Worm (Caenorhabditis elegans): Measurements from ENCODE around the gene mdt-30.
A peak's percentile ranks its signal among the peaks of the same experiment; 100 is the strongest.

The mdt-30 gene

DNA sequence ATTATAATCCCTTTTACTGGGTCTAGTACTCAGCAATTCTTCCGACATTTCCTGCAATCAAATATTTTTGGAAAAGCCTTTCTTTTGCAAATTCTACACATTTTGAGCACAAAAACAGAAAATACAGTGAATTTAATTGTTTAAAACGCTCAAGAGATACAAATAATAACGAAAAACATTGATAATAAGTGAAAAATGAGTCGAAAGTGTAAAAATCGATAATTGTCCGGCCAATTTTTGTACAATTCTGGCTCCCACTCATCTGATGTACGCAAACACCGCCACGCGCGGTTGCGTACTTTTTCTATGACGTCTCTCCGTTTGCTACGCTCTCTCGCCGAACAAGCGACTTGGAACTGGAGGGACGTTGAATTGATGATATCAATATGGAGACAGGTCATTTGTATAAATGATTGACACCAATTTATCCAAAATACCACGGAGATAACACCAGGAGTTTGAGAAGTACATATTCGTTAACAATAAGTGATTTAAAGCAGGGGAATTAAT lies 7.0 kb downstream of the mdt-30 start, which contains the start of gene lin-36 (continued):
- TF ChIP-seq madf-8 (GFP tag; conservative IDR thresholded peaks at IDR 0.05): no peak; the same call in 1 of the 2 replicates
- no peak for TF ChIP-seq egl-18 (GFP tag; IDR thresholded peaks at IDR 0.05)
- peak; percentile 23 for TF ChIP-seq snpc-4 (GFP tag; optimal IDR thresholded peaks at IDR 0.05)
- TF ChIP-seq snpc-4 (tag; optimal IDR thresholded peaks at IDR 0.05): peak in 2 of 4 experiments; percentile 23 to 63
- TF ChIP-seq dpff-1 (tag; optimal IDR thresholded peaks at IDR 0.05): no peak
- no peak for TF ChIP-seq ceh-58 (GFP tag; IDR thresholded peaks at IDR 0.05)
- TF ChIP-seq tbp1 (GFP tag; optimal IDR thresholded peaks at IDR 0.05): peak; percentile 47
- peak; percentile 100 for TF ChIP-seq hmg-1.2 (GFP tag; IDR thresholded peaks at IDR 0.05)
- TF ChIP-seq mxl-1 (tag; optimal IDR thresholded peaks at IDR 0.05): no peak
- TF ChIP-seq snpc-1.1 (tag; optimal IDR thresholded peaks at IDR 0.05; ENCODE audit: insufficient read depth): no peak
- TF ChIP-seq aptf-3 (GFP tag; IDR thresholded peaks at IDR 0.05): no peak
- TF ChIP-seq ztf-18 (tag; optimal IDR thresholded peaks at IDR 0.05): peak; percentile 71
- peak; percentile 78 for TF ChIP-seq dox-1 (GFP tag; IDR thresholded peaks at IDR 0.05)
- no peak for TF ChIP-seq nfya-2 (GFP tag; IDR thresholded peaks at IDR 0.05)
- TF ChIP-seq gei-17 (GFP tag; optimal IDR thresholded peaks at IDR 0.05): no peak
- TF ChIP-seq madf-6 (GFP tag; IDR thresholded peaks at IDR 0.05): peak; percentile 38; the same call in 1 of the 2 replicates
- no peak for TF ChIP-seq somi-1 (GFP tag; optimal IDR thresholded peaks at IDR 0.05)
- no peak for TF ChIP-seq Y67H2A.10 (GFP tag; conservative IDR thresholded peaks at IDR 0.05)
- TF ChIP-seq rec-8 (tag; optimal IDR thresholded peaks at IDR 0.05): no peak
- no peak for TF ChIP-seq ztf-26 (tag; optimal IDR thresholded peaks at IDR 0.05)
- no peak for TF ChIP-seq F22D6.2 (tag; optimal IDR thresholded peaks at IDR 0.05)
- TF ChIP-seq C06A6.2 (GFP tag; conservative IDR thresholded peaks at IDR 0.05): no peak
- no peak for TF ChIP-seq hlh-12 (tag; optimal IDR thresholded peaks at IDR 0.05)
- TF ChIP-seq ceh-27 (GFP tag; optimal IDR thresholded peaks at IDR 0.05): peak; percentile 73
- 0 out of 2 replicates have a peak, but pooled peaks have one; percentile 9 for TF ChIP-seq madf-3 (GFP tag; IDR thresholded peaks at IDR 0.05)
- no peak for TF ChIP-seq chd-7 (tag; optimal IDR thresholded peaks at IDR 0.05)
- TF ChIP-seq fkh-3 (tag; optimal IDR thresholded peaks at IDR 0.05): no peak
- peak; percentile 24 for TF ChIP-seq ZK185.1 (tag; optimal IDR thresholded peaks at IDR 0.05; ENCODE audit: poor library complexity, severe bottlenecking)
- no peak; the same call in 1 of the 2 replicates for TF ChIP-seq rcor-1 (GFP tag; IDR thresholded peaks at IDR 0.05)
- TF ChIP-seq zim-3 (tag; optimal IDR thresholded peaks at IDR 0.05): no peak
- no peak for TF ChIP-seq Y79H2A.3 (GFP tag; conservative IDR thresholded peaks at IDR 0.05)
- peak; percentile 59 for TF ChIP-seq F33H1.4 (GFP tag; IDR thresholded peaks at IDR 0.05)
- peak; percentile 14 for TF ChIP-seq efl-1 (GFP tag; optimal IDR thresholded peaks at IDR 0.05)
- peak; percentile 25 for TF ChIP-seq K12H6.12 (tag; optimal IDR thresholded peaks at IDR 0.05)
- TF ChIP-seq madf-10 (tag; optimal IDR thresholded peaks at IDR 0.05): peak; percentile 21
- no peak for TF ChIP-seq attf-6 (GFP tag; IDR thresholded peaks at IDR 0.05)
- no peak for TF ChIP-seq lsy-27 (tag; optimal IDR thresholded peaks at IDR 0.05; ENCODE audit: borderline replicate concordance, insufficient read depth)
- no peak for TF ChIP-seq aptf-2 (GFP tag; conservative IDR thresholded peaks at IDR 0.05)
- TF ChIP-seq let-526 (GFP tag; IDR thresholded peaks at IDR 0.05): no peak
- no peak for TF ChIP-seq lir-1 (GFP tag; conservative IDR thresholded peaks at IDR 0.05)
- no peak for TF ChIP-seq B0019.2 (GFP tag; conservative IDR thresholded peaks at IDR 0.05)
- TF ChIP-seq F57A8.1 (GFP tag; optimal IDR thresholded peaks at IDR 0.05): no peak
- TF ChIP-seq bed-1 (GFP tag; IDR thresholded peaks at IDR 0.05): no peak
- no peak for TF ChIP-seq mel-28 (tag; optimal IDR thresholded peaks at IDR 0.05; ENCODE audit: borderline replicate concordance)
- no peak for TF ChIP-seq sea-2 (GFP tag; IDR thresholded peaks at IDR 0.05)
- no peak for TF ChIP-seq unc-130 (GFP tag; optimal IDR thresholded peaks at IDR 0.05)
- TF ChIP-seq nhr-179 (tag; optimal IDR thresholded peaks at IDR 0.05): no peak
- TF ChIP-seq lag-1 (GFP tag; IDR thresholded peaks at IDR 0.05): no peak
